Fruit fly (Drosophila melanogaster): ENCODE measurements around the gene Hmgcr.
A peak's percentile ranks its signal among the peaks of the same experiment; 100 is the strongest.

Gene Hmgcr

DNA sequence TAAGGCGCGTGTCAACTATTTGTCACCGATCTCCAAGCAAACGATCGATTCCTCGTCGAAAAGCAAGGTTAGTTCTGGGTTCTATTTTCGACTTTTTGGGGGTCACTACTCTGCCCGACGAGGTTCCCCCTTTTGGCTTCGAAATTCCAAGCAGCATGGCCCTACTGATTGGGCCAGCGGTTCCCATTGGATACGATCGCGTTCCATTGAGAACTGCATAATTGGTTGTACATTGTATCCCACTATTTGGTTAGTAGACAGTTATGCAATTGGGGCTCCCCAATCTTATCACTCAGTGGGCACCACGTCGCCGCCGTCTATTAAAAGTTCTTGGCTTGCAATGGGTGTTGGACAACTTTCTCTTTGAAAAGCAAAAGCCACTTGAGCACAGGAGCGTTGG, 647 bp downstream of the Hmgcr start:
- TF ChIP-seq CG15336 (GFP tag; IDR thresholded peaks at IDR 0.05) (no peak), OdsH (GFP tag; optimal IDR thresholded peaks at IDR 0.05) (no peak), fkh (GFP tag; optimal IDR thresholded peaks at IDR 0.05) (no peak), CG6276 (GFP tag; optimal IDR thresholded peaks at IDR 0.05) (no peak), CG32006 (GFP tag; optimal IDR thresholded peaks at IDR 0.05) (no peak), CG6792 (GFP tag; optimal IDR thresholded peaks at IDR 0.05) (no peak), CG10631 (GFP tag; optimal IDR thresholded peaks at IDR 0.05) (no peak), Met (GFP tag; optimal IDR thresholded peaks at IDR 0.05) (no peak), esn (GFP tag; optimal IDR thresholded peaks at IDR 0.05) (no peak), achi (GFP tag; optimal IDR thresholded peaks at IDR 0.05) (no peak), Eip75B (GFP tag; optimal IDR thresholded peaks at IDR 0.05) (no peak), Eip78C (GFP tag) (no peak), CG8119 (GFP tag; IDR thresholded peaks at IDR 0.05) (no peak), CG10669 (GFP tag; optimal IDR thresholded peaks at IDR 0.05) (no peak)

DNA sequence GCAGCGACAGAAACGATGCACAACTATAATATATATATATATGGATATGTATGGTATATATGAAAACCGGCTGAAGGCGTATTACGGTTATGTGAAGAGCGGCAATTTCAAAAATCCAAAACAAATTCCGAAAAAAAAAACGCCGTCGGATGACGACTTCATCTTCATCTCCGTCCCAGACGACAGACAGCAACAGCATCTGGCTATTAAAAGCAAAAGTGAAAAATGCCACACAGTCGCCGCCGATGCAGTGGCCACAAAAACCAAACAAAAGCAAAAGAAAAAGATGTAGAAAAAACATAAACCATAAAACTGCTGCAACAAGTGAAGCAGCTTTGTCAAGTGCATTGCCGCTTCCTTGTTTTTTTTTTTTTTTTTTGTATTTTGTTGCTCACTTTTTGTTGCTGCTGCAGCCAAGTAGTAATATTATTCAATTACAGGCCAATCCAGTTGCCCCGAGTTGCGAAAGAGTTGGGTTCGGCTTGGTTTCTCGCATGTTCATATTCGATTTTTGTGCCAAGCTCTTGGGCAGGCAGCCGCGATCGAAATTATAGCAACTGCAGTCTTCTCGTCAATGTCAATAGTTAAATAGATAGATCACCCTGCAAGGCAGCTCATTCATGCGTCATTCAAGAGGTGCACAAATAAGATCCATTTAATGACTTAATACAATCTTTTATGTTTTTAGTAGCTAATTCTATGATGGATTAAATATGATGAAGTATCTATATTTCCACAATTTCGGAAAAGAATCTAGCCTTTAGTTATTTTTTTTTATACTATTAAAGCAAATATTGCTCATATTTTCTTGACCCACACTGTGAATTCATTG, 1.7 kb downstream of the Hmgcr start:
- TF ChIP-seq achi (GFP tag; optimal IDR thresholded peaks at IDR 0.05): peak; percentile 40
- TF ChIP-seq Hr39 (GFP tag; optimal IDR thresholded peaks at IDR 0.05): no peak
- TF ChIP-seq OdsH (GFP tag; optimal IDR thresholded peaks at IDR 0.05): peak; percentile 26
- TF ChIP-seq CG4318 (GFP tag; optimal IDR thresholded peaks at IDR 0.05): peak; percentile 29
- TF ChIP-seq CG1621 (tag; optimal IDR thresholded peaks at IDR 0.05): no peak
- no peak for TF ChIP-seq CG7368 (GFP tag; optimal IDR thresholded peaks at IDR 0.05)
- no peak for TF ChIP-seq Blimp-1 (GFP tag; optimal IDR thresholded peaks at IDR 0.05)
- peak; percentile 65 for TF ChIP-seq eg (GFP tag; IDR thresholded peaks at IDR 0.05)
- TF ChIP-seq CG11902 (GFP tag; optimal IDR thresholded peaks at IDR 0.05): no peak
- TF ChIP-seq CG16779 (tag; optimal IDR thresholded peaks at IDR 0.05): peak; percentile 52
- TF ChIP-seq fd59A (GFP tag; optimal IDR thresholded peaks at IDR 0.05): no peak
- no peak for TF ChIP-seq CG8319 (GFP tag; optimal IDR thresholded peaks at IDR 0.05)
- no peak for TF ChIP-seq CG10669 (GFP tag; optimal IDR thresholded peaks at IDR 0.05)
- no peak for TF ChIP-seq fkh (GFP tag; optimal IDR thresholded peaks at IDR 0.05)
- TF ChIP-seq Lpt (GFP tag; optimal IDR thresholded peaks at IDR 0.05): peak; percentile 19
- TF ChIP-seq Eip93F (GFP tag; optimal IDR thresholded peaks at IDR 0.05): no peak
- TF ChIP-seq topi (GFP tag; optimal IDR thresholded peaks at IDR 0.05): no peak
- TF ChIP-seq Hr38 (GFP tag; optimal IDR thresholded peaks at IDR 0.05): no peak
- TF ChIP-seq salr (GFP tag; optimal IDR thresholded peaks at IDR 0.05): peak in 1 of 2 experiments; percentile 38
- TF ChIP-seq net (GFP tag; optimal IDR thresholded peaks at IDR 0.05): peak; percentile 38
- TF ChIP-seq Ets21C (GFP tag; optimal IDR thresholded peaks at IDR 0.05): no peak
- no peak for TF ChIP-seq CG11762 (GFP tag; optimal IDR thresholded peaks at IDR 0.05; ENCODE audit: insufficient read depth)
- peak; percentile 14 for TF ChIP-seq CG6808 (GFP tag; optimal IDR thresholded peaks at IDR 0.05)
- no peak for TF ChIP-seq esn (GFP tag; optimal IDR thresholded peaks at IDR 0.05)
- peak; percentile 21 for TF ChIP-seq dac (GFP tag; optimal IDR thresholded peaks at IDR 0.05)
- peak; percentile 19 for TF ChIP-seq CG8632 (GFP tag; optimal IDR thresholded peaks at IDR 0.05)
- TF ChIP-seq CG3919 (GFP tag; optimal IDR thresholded peaks at IDR 0.05): no peak
- no peak for TF ChIP-seq Met (GFP tag; optimal IDR thresholded peaks at IDR 0.05)
- TF ChIP-seq CG6792 (GFP tag; optimal IDR thresholded peaks at IDR 0.05): peak; percentile 40
- peak; percentile 62 for TF ChIP-seq CG15336 (GFP tag; IDR thresholded peaks at IDR 0.05)
- TF ChIP-seq ss (GFP tag; optimal IDR thresholded peaks at IDR 0.05): peak; percentile 15 to 44
- no peak for TF ChIP-seq Sox14 (GFP tag; optimal IDR thresholded peaks at IDR 0.05)
- TF ChIP-seq cyc (GFP tag; optimal IDR thresholded peaks at IDR 0.05): no peak
- no peak for TF ChIP-seq acj6 (GFP tag; optimal IDR thresholded peaks at IDR 0.05)
- no peak for TF ChIP-seq Sox102F (GFP tag; optimal IDR thresholded peaks at IDR 0.05)
- no peak for TF ChIP-seq CG10631 (GFP tag; optimal IDR thresholded peaks at IDR 0.05)
- no peak for TF ChIP-seq Smox (GFP tag; optimal IDR thresholded peaks at IDR 0.05)
- TF ChIP-seq pdm3 (GFP tag; optimal IDR thresholded peaks at IDR 0.05): peak; percentile 23
- no peak for TF ChIP-seq Sox15 (GFP tag; optimal IDR thresholded peaks at IDR 0.05)
- no peak for TF ChIP-seq CG31627 (GFP tag; optimal IDR thresholded peaks at IDR 0.05)
- TF ChIP-seq CG11294 (GFP tag; IDR thresholded peaks at IDR 0.05): no peak
- no peak for TF ChIP-seq vri (GFP tag; optimal IDR thresholded peaks at IDR 0.05)
- no peak for TF ChIP-seq fd85E (GFP tag; optimal IDR thresholded peaks at IDR 0.05)
- peak; percentile 37 for TF ChIP-seq Eip75B (GFP tag; optimal IDR thresholded peaks at IDR 0.05)
